Fruit fly (Drosophila melanogaster) whole organism, pupa: Measurements from ENCODE around the gene CG42705.

Experiments
- CG12605 ChIP-seq: fragments of 200-800 bp; sonication (Bioruptor generic); IDR thresholded peaks from 2 replicates; pipeline ENCODE4 v1.3.6; 2022; ENCODE audit warnings: missing biosample characterization, missing genetic modification characterization
- CG13204 ChIP-seq: fragments of 200-800 bp; sonication (Bioruptor generic); optimal IDR thresholded peaks from 2 replicates; lab custom pipeline; 2018; ENCODE audit warnings: missing biosample characterization, mild to moderate bottlenecking, missing genetic modification characterization, moderate library complexity
- CG14655 ChIP-seq: fragments of 200-800 bp; sonication (Bioruptor generic); optimal IDR thresholded peaks from 3 replicates; lab custom pipeline; 2017; ENCODE audit warnings: mild to moderate bottlenecking, missing biosample characterization, missing genetic modification reagents, missing genetic modification characterization
- CG32121 ChIP-seq: fragments of 200-800 bp; sonication (Bioruptor generic); IDR thresholded peaks from 2 replicates; pipeline ENCODE4 v1.3.6; 2022; ENCODE audit warnings: missing biosample characterization, missing genetic modification characterization
- CG8301 ChIP-seq: fragments of 200-800 bp; sonication (Bioruptor generic); optimal IDR thresholded peaks from 2 replicates; lab custom pipeline; 2018; ENCODE audit warnings: missing biosample characterization, mild to moderate bottlenecking, missing genetic modification characterization
- D1 ChIP-seq: fragments of 200-800 bp; sonication (Bioruptor generic); optimal IDR thresholded peaks from 2 replicates; lab custom pipeline; 2018; ENCODE audit warnings: missing biosample characterization, mild to moderate bottlenecking, missing genetic modification characterization, moderate library complexity
- EcR ChIP-seq: fragments of 200-800 bp; sonication (Bioruptor generic); optimal IDR thresholded peaks from 3 replicates; lab custom pipeline; 2019; ENCODE audit warnings: missing biosample characterization, missing genetic modification characterization, mild to moderate bottlenecking, moderate library complexity, missing genetic modification reagents
- Ets98B ChIP-seq: fragments of 200-800 bp; sonication (Bioruptor generic); IDR thresholded peaks from 2 replicates; pipeline ENCODE4 v1.3.6; 2022; ENCODE audit warnings: missing biosample characterization, missing genetic modification characterization
- Pif1A ChIP-seq: fragments of 200-800 bp; sonication (Bioruptor generic); optimal IDR thresholded peaks from 3 replicates; lab custom pipeline; 2016; ENCODE audit warnings: missing biosample characterization, missing genetic modification characterization

dm6 chrX:7416953-7417352 is 3.3 kb downstream of the CG42705 start, which contains the start of gene CG34337:
- no peak for TF ChIP-seq CG14655
- no peak for TF ChIP-seq CG32121 (GFP tag; lab: Robert Waterston, UW)
- TF ChIP-seq Pif1A (GFP tag; lab: Kevin White, UChicago): no peak
- no peak for TF ChIP-seq CG8301
- no peak for TF ChIP-seq CG13204 (GFP tag; lab: Kevin White, UChicago)
- no peak for TF ChIP-seq Ets98B (GFP tag; lab: Robert Waterston, UW)
- no peak for TF ChIP-seq EcR (GFP tag; lab: Kevin White, UChicago)
- no peak for TF ChIP-seq D1
- TF ChIP-seq CG12605 (GFP tag; lab: Robert Waterston, UW): no peak
